Worm (Caenorhabditis elegans): ENCODE measurements around the gene C07A4.3.

Gene C07A4.3

ce11 chrX:10148235-10148872 is 26.4 kb upstream of the C07A4.3 start:
- no peak for TF ChIP-seq nhr-25 (tag; optimal IDR thresholded peaks at IDR 0.05)
- TF ChIP-seq ceh-9 (tag; optimal IDR thresholded peaks at IDR 0.05) = no peak
- peak; percentile 24 for TF ChIP-seq elt-2 (tag; optimal IDR thresholded peaks at IDR 0.05)
- peak; percentile 97 for TF ChIP-seq pha-4 (tag; optimal IDR thresholded peaks at IDR 0.05)
- TF ChIP-seq nhr-43 (tag; optimal IDR thresholded peaks at IDR 0.05; ENCODE audit: poor library complexity, severe bottlenecking) = peak; percentile 45
- TF ChIP-seq nhr-12 (tag; optimal IDR thresholded peaks at IDR 0.05) = no peak

- no peak for TF ChIP-seq skn-1 (tag; optimal IDR thresholded peaks at IDR 0.05)
Observed at ce11 chrX:10150918-10151317, 23.9 kb upstream of the C07A4.3 start.

ce11 chrX:10154317-10154942 is 20.4 kb upstream of the C07A4.3 start, which contains the start of gene F09B9.5:
Gene F09B9.5, plus strand, starts transcription at chrX:10154817.
- no peak for TF ChIP-seq ceh-9 (tag; optimal IDR thresholded peaks at IDR 0.05)
- no peak for TF ChIP-seq pha-4 (tag; optimal IDR thresholded peaks at IDR 0.05)
- TF ChIP-seq ama-1 (optimal IDR thresholded peaks at IDR 0.05) = no peak
- TF ChIP-seq fos-1 (tag; optimal IDR thresholded peaks at IDR 0.05) = no peak
- no peak for TF ChIP-seq nhr-12 (tag; optimal IDR thresholded peaks at IDR 0.05)
- TF ChIP-seq ZK546.5 (tag; optimal IDR thresholded peaks at IDR 0.05) = no peak
- TF ChIP-seq mdl-1 (tag; optimal IDR thresholded peaks at IDR 0.05) = no peak
- no peak for TF ChIP-seq nhr-67 (tag; optimal IDR thresholded peaks at IDR 0.05)
- TF ChIP-seq pqm-1 (tag; optimal IDR thresholded peaks at IDR 0.05) = no peak
- no peak for TF ChIP-seq fkh-10 (GFP tag; optimal IDR thresholded peaks at IDR 0.05)
- TF ChIP-seq lin-15B (tag; optimal IDR thresholded peaks at IDR 0.05) = no peak
- TF ChIP-seq ceh-28 (tag; optimal IDR thresholded peaks at IDR 0.05) = no peak
- no peak for TF ChIP-seq elt-2 (tag; optimal IDR thresholded peaks at IDR 0.05)
- TF ChIP-seq nhr-11 (tag; optimal IDR thresholded peaks at IDR 0.05) = no peak
- no peak for TF ChIP-seq elt-3 (tag; optimal IDR thresholded peaks at IDR 0.05)
- no peak for TF ChIP-seq fkh-2 (tag; optimal IDR thresholded peaks at IDR 0.05)
- TF ChIP-seq nhr-43 (tag; optimal IDR thresholded peaks at IDR 0.05; ENCODE audit: poor library complexity, severe bottlenecking) = no peak
- TF ChIP-seq hmg-11 (tag; optimal IDR thresholded peaks at IDR 0.05) = peak; percentile 24
- no peak for TF ChIP-seq mml-1 (tag; optimal IDR thresholded peaks at IDR 0.05)
- peak; percentile 49 for TF ChIP-seq unc-62 (GFP tag; optimal IDR thresholded peaks at IDR 0.05)
- TF ChIP-seq nfya-1 (tag; optimal IDR thresholded peaks at IDR 0.05; ENCODE audit: insufficient read depth) = peak; percentile 62
- no peak for TF ChIP-seq unc-39 (tag; optimal IDR thresholded peaks at IDR 0.05)
- no peak for TF ChIP-seq tbx-2 (tag; optimal IDR thresholded peaks at IDR 0.05)

ce11 chrX:10155127-10155526 is 19.7 kb upstream of the C07A4.3 start:
- peak; percentile 40 for TF ChIP-seq fkh-10 (GFP tag; optimal IDR thresholded peaks at IDR 0.05)
- no peak for TF ChIP-seq lin-15B (tag; optimal IDR thresholded peaks at IDR 0.05)

ce11 chrX:10158716-10159115 is 16.1 kb upstream of the C07A4.3 start, which contains the start of gene erd-2.1:
Gene erd-2.1, minus strand, starts transcription at chrX:10158829.
- TF ChIP-seq egl-27 (tag; optimal IDR thresholded peaks at IDR 0.05) (no peak), unc-62 (GFP tag; optimal IDR thresholded peaks at IDR 0.05) (no peak), nhr-76 (tag; optimal IDR thresholded peaks at IDR 0.05) (no peak), ZK546.5 (tag; optimal IDR thresholded peaks at IDR 0.05) (no peak), eor-1 (tag; optimal IDR thresholded peaks at IDR 0.05) (no peak), ama-1 (optimal IDR thresholded peaks at IDR 0.05) (peak; percentile 69), nhr-12 (tag; optimal IDR thresholded peaks at IDR 0.05) (no peak), nhr-25 (tag; optimal IDR thresholded peaks at IDR 0.05) (peak; percentile 57), elt-3 (tag; optimal IDR thresholded peaks at IDR 0.05) (no peak), snpc-4 (tag; optimal IDR thresholded peaks at IDR 0.05) (peak; percentile 2), nhr-237 (tag; optimal IDR thresholded peaks at IDR 0.05) (no peak), skn-1 (tag; optimal IDR thresholded peaks at IDR 0.05) (no peak), elt-1 (tag; optimal IDR thresholded peaks at IDR 0.05) (no peak), zag-1 (tag; optimal IDR thresholded peaks at IDR 0.05) (no peak), fos-1 (tag; optimal IDR thresholded peaks at IDR 0.05) (no peak), nfya-1 (tag; optimal IDR thresholded peaks at IDR 0.05; ENCODE audit: insufficient read depth) (peak; percentile 95), mdl-1 (tag; optimal IDR thresholded peaks at IDR 0.05) (no peak), fkh-10 (GFP tag; optimal IDR thresholded peaks at IDR 0.05) (no peak), nhr-43 (tag; optimal IDR thresholded peaks at IDR 0.05; ENCODE audit: poor library complexity, severe bottlenecking) (peak; percentile 58), pha-4 (tag; optimal IDR thresholded peaks at IDR 0.05) (peak; percentile 69), elt-2 (tag; optimal IDR thresholded peaks at IDR 0.05) (peak; percentile 52), lin-39 (tag; optimal IDR thresholded peaks at IDR 0.05) (peak; percentile 75), hmg-11 (tag; optimal IDR thresholded peaks at IDR 0.05) (peak; percentile 75), pqm-1 (tag; optimal IDR thresholded peaks at IDR 0.05) (peak; percentile 35), ceh-16 (tag; optimal IDR thresholded peaks at IDR 0.05) (no peak), tbx-2 (tag; optimal IDR thresholded peaks at IDR 0.05) (peak; percentile 20), nhr-11 (tag; optimal IDR thresholded peaks at IDR 0.05) (no peak), nhr-23 (tag; optimal IDR thresholded peaks at IDR 0.05) (peak; percentile 89), egl-5 (tag; optimal IDR thresholded peaks at IDR 0.05) (peak; percentile 69), nhr-77 (tag; optimal IDR thresholded peaks at IDR 0.05) (no peak), fkh-2 (tag; optimal IDR thresholded peaks at IDR 0.05) (no peak), nhr-28 (tag; optimal IDR thresholded peaks at IDR 0.05) (no peak), ceh-28 (tag; optimal IDR thresholded peaks at IDR 0.05) (peak; percentile 40), aly-2 (tag; optimal IDR thresholded peaks at IDR 0.05) (no peak), lin-15B (tag; optimal IDR thresholded peaks at IDR 0.05) (peak; percentile 57)

Measured in whole organism, L3 larva.